Worm (Caenorhabditis elegans): Measurements from ENCODE around the gene C49C3.4.

- TF ChIP-seq ceh-48 (tag; optimal IDR thresholded peaks at IDR 0.05) (no peak), pqm-1 (tag; optimal IDR thresholded peaks at IDR 0.05) (no peak), rnt-1 (tag; optimal IDR thresholded peaks at IDR 0.05) (no peak), fkh-10 (GFP tag; optimal IDR thresholded peaks at IDR 0.05) (no peak), sox-2 (GFP tag; IDR thresholded peaks at IDR 0.05) (no peak), sox-4 (tag; optimal IDR thresholded peaks at IDR 0.05) (no peak), odd-2 (tag; optimal IDR thresholded peaks at IDR 0.05) (no peak), elt-4 (tag; optimal IDR thresholded peaks at IDR 0.05) (no peak), nhr-11 (tag; optimal IDR thresholded peaks at IDR 0.05) (no peak), ets-4 (tag; optimal IDR thresholded peaks at IDR 0.05) (no peak), pha-4 (tag; optimal IDR thresholded peaks at IDR 0.05) (no peak), ref-2 (tag; optimal IDR thresholded peaks at IDR 0.05) (no peak), ceh-2 (tag; optimal IDR thresholded peaks at IDR 0.05) (no peak), C38D4.7 (GFP tag; optimal IDR thresholded peaks at IDR 0.05) (no peak)
Measured at ce11 chrIV:17293679-17294078, 26.9 kb upstream of the C49C3.4 start.

All from whole organism, late embryonic.